Fruit fly (Drosophila melanogaster) whole organism, embryonic: ENCODE measurements around the gene soti.
A peak's percentile ranks its signal among the peaks of the same experiment; 100 is the strongest.

ENCODE experiments used
- Antp ChIP-seq: fragments of 200-800 bp; sonication (Bioruptor generic); optimal IDR thresholded peaks from 3 replicates; lab custom pipeline; 2016; ENCODE audit warnings: missing biosample characterization, missing genetic modification characterization
- CG11695 ChIP-seq: fragments of 200-800 bp; sonication (Bioruptor generic); IDR thresholded peaks from 3 replicates; pipeline ENCODE4 v1.3.6; 2022; ENCODE audit warnings: missing biosample characterization, missing genetic modification characterization
- CG12236 ChIP-seq: fragments of 200-800 bp; sonication (Bioruptor generic); optimal IDR thresholded peaks from 2 replicates; lab custom pipeline; 2016; ENCODE audit warnings: missing biosample characterization, missing genetic modification characterization
- CG13287 ChIP-seq: fragments of 200-800 bp; sonication (Bioruptor generic); IDR thresholded peaks from 2 replicates; pipeline ENCODE4 v1.3.6; 2022; ENCODE audit warnings: missing biosample characterization, missing genetic modification characterization; ENCODE audit not compliant: partially characterized antibody
- CG17186 ChIP-seq: fragments of 200-800 bp; sonication (Bioruptor generic); optimal IDR thresholded peaks from 3 replicates; lab custom pipeline; 2017; ENCODE audit warnings: missing biosample characterization, missing genetic modification reagents, missing genetic modification characterization
- CG18476 ChIP-seq: fragments of 200-800 bp; sonication (Bioruptor generic); optimal IDR thresholded peaks from 2 replicates; lab custom pipeline; 2016; ENCODE audit warnings: missing biosample characterization, mild to moderate bottlenecking, missing genetic modification characterization
- CG18764 ChIP-seq: fragments of 200-800 bp; sonication (Bioruptor generic); optimal IDR thresholded peaks from 3 replicates; lab custom pipeline; 2016; ENCODE audit warnings: missing biosample characterization, missing genetic modification characterization
- CG4404 ChIP-seq: fragments of 200-800 bp; sonication (Bioruptor generic); IDR thresholded peaks from 2 replicates; pipeline ENCODE4 v1.3.6; 2022; ENCODE audit warnings: missing biosample characterization, missing genetic modification characterization
- CG8281 ChIP-seq: fragments of 200-800 bp; sonication (Bioruptor generic); optimal IDR thresholded peaks from 2 replicates; lab custom pipeline; 2018; ENCODE audit warnings: missing biosample characterization, mild to moderate bottlenecking, missing genetic modification characterization, moderate library complexity
- CG8765 ChIP-seq: fragments of 200-800 bp; sonication (Bioruptor generic); IDR thresholded peaks from 2 replicates; pipeline ENCODE4 v1.3.6; 2022; ENCODE audit warnings: missing biosample characterization, missing genetic modification characterization
- CG9437 ChIP-seq: fragments of 200-800 bp; sonication (Bioruptor generic); optimal IDR thresholded peaks from 2 replicates; lab custom pipeline; 2018; ENCODE audit warnings: missing biosample characterization, mild to moderate bottlenecking, missing genetic modification characterization
- Dref ChIP-seq: fragments of 200-800 bp; sonication (Bioruptor generic); IDR thresholded peaks from 2 replicates; pipeline ENCODE4 v1.3.6; 2022; ENCODE audit warnings: missing biosample characterization, missing genetic modification characterization
- HLH4C ChIP-seq: fragments of 200-800 bp; sonication (Bioruptor generic); IDR thresholded peaks from 3 replicates; pipeline ENCODE4 v1.3.6; 2022; ENCODE audit warnings: missing biosample characterization, missing genetic modification characterization; ENCODE audit not compliant: partially characterized antibody
- HLHmδ ChIP-seq: fragments of 200-800 bp; sonication (Bioruptor generic); optimal IDR thresholded peaks from 2 replicates; lab custom pipeline; 2018; ENCODE audit warnings: missing biosample characterization, mild to moderate bottlenecking, missing genetic modification characterization, moderate library complexity
- Meics ChIP-seq: fragments of 200-800 bp; sonication (Bioruptor generic); optimal IDR thresholded peaks from 2 replicates; lab custom pipeline; 2017; ENCODE audit warnings: missing biosample characterization, mild to moderate bottlenecking, missing genetic modification characterization
- Neu2 ChIP-seq: fragments of 200-800 bp; sonication (Bioruptor generic); optimal IDR thresholded peaks from 3 replicates; lab custom pipeline; 2016; ENCODE audit warnings: missing biosample characterization, missing genetic modification characterization, borderline replicate concordance
- Nf-YC ChIP-seq: fragments of 200-800 bp; optimal IDR thresholded peaks from 3 replicates; lab custom pipeline; 2019; ENCODE audit warnings: missing biosample characterization, mild to moderate bottlenecking, missing genetic modification characterization, moderate library complexity
- Optix ChIP-seq: fragments of 200-800 bp; sonication (Bioruptor generic); IDR thresholded peaks from 3 replicates; pipeline ENCODE4 v1.3.6; 2022; ENCODE audit warnings: missing biosample characterization, missing genetic modification characterization
- Ravus ChIP-seq: fragments of 200-800 bp; sonication (Bioruptor generic); IDR thresholded peaks from 2 replicates; pipeline ENCODE4 v1.3.6; 2022; ENCODE audit warnings: missing biosample characterization, missing genetic modification characterization
- Sox100B ChIP-seq: fragments of 200-800 bp; sonication (Bioruptor generic); optimal IDR thresholded peaks from 3 replicates; lab custom pipeline; 2018; ENCODE audit warnings: missing biosample characterization, mild to moderate bottlenecking, missing genetic modification characterization
- Sry-β ChIP-seq: fragments of 200-800 bp; sonication (Bioruptor generic); optimal IDR thresholded peaks from 2 replicates; lab custom pipeline; 2018; ENCODE audit warnings: missing biosample characterization, mild to moderate bottlenecking, missing genetic modification characterization, moderate library complexity
- Sry-δ ChIP-seq: fragments of 200-800 bp; sonication (Bioruptor generic); optimal IDR thresholded peaks from 2 replicates; lab custom pipeline; 2016; ENCODE audit warnings: missing biosample characterization, missing genetic modification characterization
- Taf1 ChIP-seq: fragments of 200-800 bp; sonication (Bioruptor generic); IDR thresholded peaks from 2 replicates; pipeline ENCODE4 v1.3.6; 2022; ENCODE audit warnings: missing biosample characterization, missing genetic modification characterization
- ab ChIP-seq: fragments of 200-800 bp; sonication (Bioruptor generic); optimal IDR thresholded peaks from 2 replicates; lab custom pipeline; 2016; ENCODE audit warnings: missing biosample characterization, missing genetic modification characterization
- ap ChIP-seq: fragments of 200-800 bp; sonication (Bioruptor generic); IDR thresholded peaks from 2 replicates; pipeline ENCODE4 v1.3.6; 2022; ENCODE audit warnings: missing biosample characterization, missing genetic modification characterization
- ash1 ChIP-seq: fragments of 200-800 bp; sonication (Bioruptor generic); optimal IDR thresholded peaks from 2 replicates; lab custom pipeline; 2018; ENCODE audit warnings: missing biosample characterization, mild to moderate bottlenecking, missing genetic modification characterization
- bigmax ChIP-seq: fragments of 200-800 bp; sonication (Bioruptor generic); optimal IDR thresholded peaks from 2 replicates; lab custom pipeline; 2018; ENCODE audit warnings: missing biosample characterization, mild to moderate bottlenecking, missing genetic modification characterization
- croc ChIP-seq: fragments of 200-800 bp; sonication (Bioruptor generic); conservative IDR thresholded peaks from 3 replicates; pipeline ENCODE4 v1.3.6; 2022; ENCODE audit warnings: missing biosample characterization, missing genetic modification characterization
- danr ChIP-seq: fragments of 200-800 bp; sonication (Bioruptor generic); IDR thresholded peaks from 2 replicates; pipeline ENCODE4 v1.3.6; 2022; ENCODE audit warnings: missing biosample characterization, missing genetic modification characterization
- ewg ChIP-seq: fragments of 200-800 bp; sonication (Bioruptor generic); optimal IDR thresholded peaks from 3 replicates; lab custom pipeline; 2017; ENCODE audit warnings: mild to moderate bottlenecking, missing biosample characterization, missing genetic modification reagents, missing genetic modification characterization
- fd64A ChIP-seq: fragments of 200-800 bp; sonication (Bioruptor generic); optimal IDR thresholded peaks from 3 replicates; lab custom pipeline; 2018; ENCODE audit warnings: missing biosample characterization, mild to moderate bottlenecking, missing genetic modification characterization
- gce ChIP-seq: fragments of 200-800 bp; sonication (Bioruptor generic); IDR thresholded peaks from 3 replicates; pipeline ENCODE4 v1.3.6; 2022; ENCODE audit warnings: missing biosample characterization, missing genetic modification characterization
- h ChIP-seq: fragments of >200 bp; optimal IDR thresholded peaks from 2 replicates; lab custom pipeline; 2017
- kah ChIP-seq: fragments of 200-800 bp; sonication (Bioruptor generic); optimal IDR thresholded peaks from 2 replicates; lab custom pipeline; 2018; ENCODE audit warnings: missing biosample characterization, mild to moderate bottlenecking, missing genetic modification characterization
- lab ChIP-seq: fragments of 200-800 bp; sonication (Bioruptor generic); optimal IDR thresholded peaks from 3 replicates; lab custom pipeline; 2017; ENCODE audit warnings: missing biosample characterization, missing genetic modification characterization, mild to moderate bottlenecking, moderate library complexity, missing genetic modification reagents
- nerfin-1 ChIP-seq: fragments of 200-800 bp; sonication (Bioruptor generic); optimal IDR thresholded peaks from 3 replicates; lab custom pipeline; 2019; ENCODE audit warnings: missing biosample characterization, mild to moderate bottlenecking, missing genetic modification characterization, moderate library complexity
- odd ChIP-seq: fragments of 200-800 bp; sonication (Bioruptor generic); optimal IDR thresholded peaks from 2 replicates; lab custom pipeline; 2017; ENCODE audit warnings: missing biosample characterization, mild to moderate bottlenecking, missing genetic modification characterization
- onecut ChIP-seq: fragments of 200-800 bp; sonication (Bioruptor generic); IDR thresholded peaks from 2 replicates; pipeline ENCODE4 v1.3.6; 2022; ENCODE audit warnings: missing biosample characterization, missing genetic modification characterization
- p53 ChIP-seq: fragments of 200-800 bp; sonication (Bioruptor generic); optimal IDR thresholded peaks from 2 replicates; lab custom pipeline; 2016; ENCODE audit warnings: missing biosample characterization, missing genetic modification characterization
- pb ChIP-seq: fragments of 200-800 bp; sonication (Bioruptor generic); optimal IDR thresholded peaks from 3 replicates; lab custom pipeline; 2016; ENCODE audit warnings: missing biosample characterization, missing genetic modification characterization
- pho ChIP-seq: fragments of 200-800 bp; sonication (Bioruptor generic); optimal IDR thresholded peaks from 2 replicates; lab custom pipeline; 2016; ENCODE audit warnings: missing biosample characterization, missing genetic modification characterization
- pita ChIP-seq: fragments of 200-800 bp; sonication (Bioruptor generic); optimal IDR thresholded peaks from 2 replicates; lab custom pipeline; 2017; ENCODE audit warnings: missing biosample characterization, mild to moderate bottlenecking, missing genetic modification characterization
- psq ChIP-seq: fragments of 200-800 bp; sonication (Bioruptor generic); optimal IDR thresholded peaks from 2 replicates; lab custom pipeline; 2017; ENCODE audit warnings: missing biosample characterization, missing genetic modification characterization
- slbo ChIP-seq: fragments of 200-800 bp; sonication (Bioruptor generic); IDR thresholded peaks from 2 replicates; pipeline ENCODE4 v1.3.6; 2022; ENCODE audit warnings: missing biosample characterization, missing genetic modification characterization
- sr ChIP-seq: fragments of 200-800 bp; sonication (Bioruptor generic); IDR thresholded peaks from 3 replicates; pipeline ENCODE4 v1.3.6; 2022; ENCODE audit warnings: missing biosample characterization, missing genetic modification characterization
- trh ChIP-seq: fragments of 200-800 bp; sonication (Bioruptor generic); optimal IDR thresholded peaks from 2 replicates; lab custom pipeline; 2016; ENCODE audit warnings: missing biosample characterization, missing genetic modification characterization
- twi ChIP-seq: fragments of 200-800 bp; optimal IDR thresholded peaks from 2 replicates; lab custom pipeline; 2019; ENCODE audit warnings: missing biosample characterization, mild to moderate bottlenecking, missing genetic modification characterization, moderate library complexity
- tx ChIP-seq: fragments of 200-800 bp; sonication (Bioruptor generic); optimal IDR thresholded peaks from 2 replicates; lab custom pipeline; 2016; ENCODE audit warnings: missing biosample characterization, missing genetic modification characterization
- vfl ChIP-seq: fragments of 200-800 bp; sonication (Bioruptor generic); optimal IDR thresholded peaks from 2 replicates; lab custom pipeline; 2016; ENCODE audit warnings: missing biosample characterization, missing genetic modification characterization
- z ChIP-seq: fragments of 200-800 bp; sonication (Bioruptor generic); IDR thresholded peaks from 3 replicates; pipeline ENCODE4 v1.3.6; 2022; ENCODE audit warnings: missing biosample characterization, missing genetic modification characterization

soti gene

dm6 chr3R:14370199-14370933, 11.1 kb downstream of the soti start (continued):
- TF ChIP-seq slbo (GFP tag; lab: Robert Waterston, UW) (peak; percentile 88), Dref (GFP tag; lab: Robert Waterston, UW) (no peak), Nf-YC (tag; lab: Kevin White, UChicago) (no peak), Sry-β (GFP tag; lab: Kevin White, UChicago) (no peak), Taf1 (peak; percentile 64), psq (peak; percentile 54), CG4404 (GFP tag; lab: Robert Waterston, UW) (0 out of 2 replicates have a peak, but pooled peaks have one; percentile 25), ewg (GFP tag; lab: Kevin White, UChicago) (peak; percentile 69), Sox100B (peak; percentile 58), ab (GFP tag; lab: Kevin White, UChicago) (no peak), kah (no peak), h (lab: Kevin White, UChicago) (no peak), nerfin-1 (tag; lab: Kevin White, UChicago) (no peak), onecut (GFP tag; lab: Robert Waterston, UW) (no peak; the same call in none of the 2 replicates), Ravus (peak; percentile 22), odd (peak; percentile 45), pb (GFP tag; lab: Kevin White, UChicago) (peak; percentile 39), CG9437 (GFP tag; lab: Kevin White, UChicago) (peak; percentile 61), CG13287 (no peak), lab (GFP tag; lab: Kevin White, UChicago) (peak; percentile 73), bigmax (GFP tag; lab: Kevin White, UChicago) (no peak), ash1 (GFP tag; lab: Kevin White, UChicago) (no peak), z (peak; percentile 26; the same call in 1 of the 3 replicates), Sry-δ (GFP tag; lab: Kevin White, UChicago) (peak; percentile 29), sr (peak; percentile 66; the same call in 1 of the 3 replicates), CG18764 (GFP tag; lab: Kevin White, UChicago) (peak; percentile 49), trh (GFP tag; lab: Kevin White, UChicago) (peak; percentile 42), CG18476 (GFP tag; lab: Kevin White, UChicago) (peak; percentile 59), Meics (GFP tag; lab: Kevin White, UChicago) (peak; percentile 72), CG8281 (peak; percentile 24), CG17186 (peak; percentile 1), CG8765 (GFP tag; lab: Robert Waterston, UW) (peak; percentile 54; the same call in 1 of the 2 replicates), CG11695 (GFP tag; lab: Robert Waterston, UW) (peak; percentile 85), HLH4C (GFP tag; lab: Robert Waterston, UW) (no peak), Neu2 (GFP tag; lab: Kevin White, UChicago) (no peak), Antp (GFP tag; lab: Kevin White, UChicago) (peak; percentile 46), pho (GFP tag; lab: Kevin White, UChicago) (peak; percentile 75), tx (GFP tag; lab: Kevin White, UChicago) (peak; percentile 68), danr (GFP tag; lab: Robert Waterston, UW) (peak; percentile 39; the same call in 1 of the 2 replicates), croc (GFP tag; lab: Robert Waterston, UW) (peak; percentile 74), CG12236 (GFP tag; lab: Kevin White, UChicago) (peak; percentile 22), twi (tag; lab: Kevin White, UChicago) (no peak), fd64A (GFP tag; lab: Kevin White, UChicago) (no peak), pita (no peak), Optix (GFP tag; lab: Robert Waterston, UW) (peak; percentile 81), ap (GFP tag; lab: Robert Waterston, UW) (peak; percentile 79), p53 (peak; percentile 41), HLHmδ (GFP tag; lab: Kevin White, UChicago) (no peak), gce (peak; percentile 71; the same call in 1 of the 3 replicates), vfl (GFP tag; lab: Kevin White, UChicago) (peak; percentile 72)
